Worm (Caenorhabditis elegans) whole organism, L1 larva: ENCODE data around the gene ech-6.

Experiments
- C16A3.4 ChIP-seq: fragments of 150-350 bp; optimal IDR thresholded peaks from 2 replicates; lab custom pipeline; 2014; ENCODE audit warnings: missing biosample characterization, missing genetic modification characterization
- Y116A8C.19 ChIP-seq: sonication (generic microtip); optimal IDR thresholded peaks from 2 replicates; lab custom pipeline; 2016; ENCODE audit warnings: missing compliant biosample characterization, missing genetic modification characterization, borderline replicate concordance
- aha-1 ChIP-seq: fragments of 150-350 bp; optimal IDR thresholded peaks from 2 replicates; lab custom pipeline; 2014; ENCODE audit warnings: missing biosample characterization, missing genetic modification characterization
- aly-2 ChIP-seq: fragments of 150-350 bp; optimal IDR thresholded peaks from 2 replicates; lab custom pipeline; 2014; ENCODE audit warnings: missing biosample characterization, missing genetic modification characterization
- ama-1 ChIP-seq: fragments of 150-350 bp; optimal IDR thresholded peaks from 2 replicates; lab custom pipeline; 2014
- dpl-1 ChIP-seq, 3 experiments: fragments of 150-350 bp in 2 of 3; sonication (generic microtip) in 1 of 3; optimal IDR thresholded peaks; 2 replicates each; lab custom pipeline; 2014 to 2017; ENCODE audit warnings: missing biosample characterization in 3 of 3, missing genetic modification characterization in 3 of 3, missing genetic modification reagents in 3 of 3
- egl-27 ChIP-seq, 2 experiments: fragments of 150-350 bp in 1 of 2; sonication (generic microtip); optimal IDR thresholded peaks; 3 replicates each; lab custom pipeline; 2017 to 2018; ENCODE audit warnings: missing biosample characterization in 2 of 2, missing genetic modification characterization in 2 of 2, missing genetic modification reagents in 2 of 2
- elt-2 ChIP-seq: sonication (generic microtip); optimal IDR thresholded peaks from 2 replicates; lab custom pipeline; 2016; ENCODE audit warnings: missing genetic modification characterization, mild to moderate bottlenecking, inconsistent platforms, missing compliant biosample characterization, missing genetic modification reagents
- elt-3 ChIP-seq, 6 experiments: fragments of 150-350 bp in 1 of 6; sonication (generic microtip); optimal IDR thresholded peaks; 2 replicates each; lab custom pipeline; 2017 to 2018; ENCODE audit warnings: missing biosample characterization in 6 of 6, missing genetic modification characterization in 6 of 6, inconsistent platforms in 1 of 6
- fkh-10 ChIP-seq: sonication (generic microtip); optimal IDR thresholded peaks from 2 replicates; lab custom pipeline; 2017; ENCODE audit warnings: missing biosample characterization, missing genetic modification reagents, missing genetic modification characterization
- fkh-4 ChIP-seq: sonication (generic microtip); optimal IDR thresholded peaks from 2 replicates; lab custom pipeline; 2016; ENCODE audit warnings: missing compliant biosample characterization, missing genetic modification characterization, borderline replicate concordance
- fkh-8 ChIP-seq: sonication (generic microtip); optimal IDR thresholded peaks from 2 replicates; lab custom pipeline; 2016; ENCODE audit warnings: mild to moderate bottlenecking, missing genetic modification characterization, missing compliant biosample characterization
- hlh-17 ChIP-seq: fragments of 200-800 bp; sonication (Bioruptor generic); optimal IDR thresholded peaks from 2 replicates; lab custom pipeline; 2018; ENCODE audit warnings: missing genetic modification characterization, mild to moderate bottlenecking, missing compliant biosample characterization, moderate library complexity, borderline replicate concordance
- lin-35 ChIP-seq, 2 experiments: fragments of 150-350 bp; optimal IDR thresholded peaks; 2 replicates each; lab custom pipeline; 2014; ENCODE audit warnings: missing biosample characterization in 2 of 2, missing genetic modification characterization in 2 of 2, missing genetic modification reagents in 2 of 2
- lin-39 ChIP-seq: fragments of 150-350 bp; optimal IDR thresholded peaks from 2 replicates; lab custom pipeline; 2014; ENCODE audit warnings: missing biosample characterization, missing genetic modification reagents, missing genetic modification characterization
- lir-3 ChIP-seq: sonication (generic microtip); optimal IDR thresholded peaks from 2 replicates; lab custom pipeline; 2016; ENCODE audit warnings: mild to moderate bottlenecking, missing genetic modification characterization, moderate library complexity, missing compliant biosample characterization; ENCODE audit not compliant: poor library complexity
- mab-9 ChIP-seq: fragments of 200-800 bp; sonication (Bioruptor generic); IDR thresholded peaks from 2 replicates; pipeline ENCODE4 v1.3.6; 2022; ENCODE audit warnings: missing genetic modification reagents, missing genetic modification characterization, missing compliant biosample characterization
- mdl-1 ChIP-seq, 2 experiments: fragments of 150-350 bp; optimal IDR thresholded peaks; 2 replicates each; lab custom pipeline; 2014 to 2017; ENCODE audit warnings: missing biosample characterization in 2 of 2, missing genetic modification characterization in 2 of 2, inconsistent platforms in 1 of 2
- mef-2 ChIP-seq: fragments of 150-350 bp; optimal IDR thresholded peaks from 2 replicates; lab custom pipeline; 2014; ENCODE audit warnings: missing biosample characterization, missing genetic modification characterization
- mep-1 ChIP-seq: fragments of 150-350 bp; optimal IDR thresholded peaks from 2 replicates; lab custom pipeline; 2014; ENCODE audit warnings: missing biosample characterization, missing genetic modification characterization
- nhr-11 ChIP-seq: fragments of 150-350 bp; optimal IDR thresholded peaks from 2 replicates; lab custom pipeline; 2014; ENCODE audit warnings: missing biosample characterization, missing genetic modification characterization
- nhr-19 ChIP-seq: fragments of 200-800 bp; sonication (Bioruptor generic); conservative IDR thresholded peaks from 2 replicates; pipeline ENCODE4 v1.3.6; 2022; ENCODE audit warnings: missing genetic modification characterization, missing compliant biosample characterization
- nhr-237 ChIP-seq: fragments of 150-350 bp; optimal IDR thresholded peaks from 2 replicates; lab custom pipeline; 2014; ENCODE audit warnings: missing biosample characterization, missing genetic modification characterization
- nhr-28 ChIP-seq: fragments of 150-350 bp; optimal IDR thresholded peaks from 2 replicates; lab custom pipeline; 2014; ENCODE audit warnings: missing biosample characterization, missing genetic modification characterization
- nhr-47 ChIP-seq: sonication (generic microtip); optimal IDR thresholded peaks from 2 replicates; lab custom pipeline; 2016; ENCODE audit warnings: mild to moderate bottlenecking, missing genetic modification characterization, moderate library complexity, missing compliant biosample characterization
- nhr-71 ChIP-seq: sonication (generic microtip); optimal IDR thresholded peaks from 2 replicates; lab custom pipeline; 2016; ENCODE audit warnings: mild to moderate bottlenecking, missing genetic modification characterization, moderate library complexity, missing compliant biosample characterization
- nhr-76 ChIP-seq: sonication (generic microtip); optimal IDR thresholded peaks from 2 replicates; lab custom pipeline; 2017; ENCODE audit warnings: missing biosample characterization, missing genetic modification characterization
- nhr-84 ChIP-seq: sonication (generic microtip); optimal IDR thresholded peaks from 2 replicates; lab custom pipeline; 2017; ENCODE audit warnings: missing biosample characterization, missing genetic modification characterization
- nhr-90 ChIP-seq: sonication (generic microtip); optimal IDR thresholded peaks from 2 replicates; lab custom pipeline; 2016; ENCODE audit warnings: mild to moderate bottlenecking, missing genetic modification characterization, missing compliant biosample characterization; ENCODE audit not compliant: poor library complexity
- pax-3 ChIP-seq: fragments of 200-800 bp; sonication (Bioruptor generic); optimal IDR thresholded peaks from 2 replicates; lab custom pipeline; 2018; ENCODE audit warnings: mild to moderate bottlenecking, missing genetic modification characterization, moderate library complexity, missing compliant biosample characterization
- pqm-1 ChIP-seq: sonication (generic microtip); optimal IDR thresholded peaks from 3 replicates; lab custom pipeline; 2017; ENCODE audit warnings: missing biosample characterization, missing genetic modification characterization
- rnt-1 ChIP-seq: sonication (generic microtip); optimal IDR thresholded peaks from 2 replicates; lab custom pipeline; 2016; ENCODE audit warnings: mild to moderate bottlenecking, missing genetic modification characterization, moderate library complexity, missing compliant biosample characterization
- snu-23 ChIP-seq: sonication (generic microtip); optimal IDR thresholded peaks from 2 replicates; lab custom pipeline; 2016; ENCODE audit warnings: missing genetic modification characterization, missing compliant biosample characterization
- sptf-1 ChIP-seq: fragments of 150-350 bp; optimal IDR thresholded peaks from 2 replicates; lab custom pipeline; 2014; ENCODE audit warnings: missing biosample characterization, missing genetic modification characterization
- swsn-7 ChIP-seq: sonication (generic microtip); optimal IDR thresholded peaks from 2 replicates; lab custom pipeline; 2016; ENCODE audit warnings: missing genetic modification characterization, missing compliant biosample characterization
- tlp-1 ChIP-seq: fragments of 150-350 bp; optimal IDR thresholded peaks from 2 replicates; lab custom pipeline; 2014; ENCODE audit warnings: missing biosample characterization, missing genetic modification characterization
- unc-130 ChIP-seq: fragments of 150-350 bp; optimal IDR thresholded peaks from 2 replicates; lab custom pipeline; 2017; ENCODE audit warnings: missing biosample characterization, missing genetic modification characterization, inconsistent platforms
- unc-62 ChIP-seq: fragments of 150-350 bp; optimal IDR thresholded peaks from 2 replicates; lab custom pipeline; 2014; ENCODE audit warnings: missing biosample characterization, missing genetic modification reagents, missing genetic modification characterization
- unc-86 ChIP-seq: sonication (generic microtip); optimal IDR thresholded peaks from 2 replicates; lab custom pipeline; 2016; ENCODE audit warnings: missing genetic modification characterization, missing compliant biosample characterization
- vab-15 ChIP-seq: sonication (generic microtip); optimal IDR thresholded peaks from 2 replicates; lab custom pipeline; 2017; ENCODE audit warnings: missing genotype, mild to moderate bottlenecking, missing genetic modification characterization, missing compliant biosample characterization
- ztf-11 ChIP-seq, 2 experiments: sonication (generic microtip); optimal IDR thresholded peaks; 2 replicates each; lab custom pipeline; 2016 to 2017; ENCODE audit warnings: missing genetic modification characterization in 2 of 2, missing biosample characterization in 1 of 2, missing compliant biosample characterization in 1 of 2

The ech-6 gene

ce11 chrIII:9703747-9704605 is 48.7 kb downstream of the ech-6 start (continued):
- TF ChIP-seq pax-3 (tag; lab: Kevin White, UChicago) (no peak), unc-130 (tag; lab: Kevin White, UChicago) (no peak), C16A3.4 (tag; lab: Kevin White, UChicago) (no peak), mab-9 (peak; percentile 31; the same call in 1 of the 2 replicates), fkh-4 (no peak), nhr-71 (tag; lab: Kevin White, UChicago) (peak; percentile 51), hlh-17 (GFP tag; lab: Kevin White, UChicago) (no peak), unc-86 (tag; lab: Kevin White, UChicago) (peak; percentile 59), lin-39 (no peak), snu-23 (GFP tag; lab: Kevin White, UChicago) (peak; percentile 37), fkh-10 (peak; percentile 38), pqm-1 (tag; lab: Kevin White, UChicago) (no peak), ama-1 (lab: Kevin White, UChicago) (no peak), elt-2 (tag; lab: Kevin White, UChicago) (no peak), unc-62 (GFP tag; lab: Kevin White, UChicago) (no peak), nhr-76 (tag; lab: Kevin White, UChicago) (no peak), nhr-28 (tag; lab: Kevin White, UChicago) (no peak), mep-1 (peak; percentile 55), sptf-1 (tag; lab: Kevin White, UChicago) (no peak), lir-3 (tag; lab: Kevin White, UChicago) (no peak), tlp-1 (tag; lab: Kevin White, UChicago) (no peak), fkh-8 (tag; lab: Kevin White, UChicago) (peak; percentile 82), aha-1 (tag; lab: Kevin White, UChicago) (no peak), egl-27 (tag; optimal IDR thresholded peaks at IDR 0.05; lab: Kevin White, UChicago) (no peak), aly-2 (tag; lab: Kevin White, UChicago) (no peak), swsn-7 (peak; percentile 45), nhr-90 (tag; lab: Kevin White, UChicago) (no peak), elt-3 (tag; optimal IDR thresholded peaks at IDR 0.05; lab: Kevin White, UChicago) (no peak), mef-2 (no peak), nhr-11 (tag; lab: Kevin White, UChicago) (no peak), dpl-1 (GFP tag; optimal IDR thresholded peaks at IDR 0.05; lab: Kevin White, UChicago) (peak in 1 of 3 experiments; percentile 6), lin-35 (GFP tag; optimal IDR thresholded peaks at IDR 0.05; lab: Kevin White, UChicago) (peak; percentile 14 to 25), vab-15 (tag; lab: Kevin White, UChicago) (no peak), nhr-84 (tag; lab: Kevin White, UChicago) (no peak), rnt-1 (peak; percentile 33), ztf-11 (tag; optimal IDR thresholded peaks at IDR 0.05; lab: Kevin White, UChicago) (peak in 1 of 2 experiments; percentile 40), nhr-237 (no peak), Y116A8C.19 (tag; lab: Kevin White, UChicago) (no peak), mdl-1 (tag; optimal IDR thresholded peaks at IDR 0.05; lab: Kevin White, UChicago) (no peak), nhr-47 (peak; percentile 62), nhr-19 (0 out of 2 replicates have a peak, but pooled peaks have one; percentile 8)
